Fruit fly (Drosophila melanogaster): ENCODE data around the gene CG3308.
A peak's percentile ranks its signal among the peaks of the same experiment; 100 is the strongest.

CG3308 gene

DNA sequence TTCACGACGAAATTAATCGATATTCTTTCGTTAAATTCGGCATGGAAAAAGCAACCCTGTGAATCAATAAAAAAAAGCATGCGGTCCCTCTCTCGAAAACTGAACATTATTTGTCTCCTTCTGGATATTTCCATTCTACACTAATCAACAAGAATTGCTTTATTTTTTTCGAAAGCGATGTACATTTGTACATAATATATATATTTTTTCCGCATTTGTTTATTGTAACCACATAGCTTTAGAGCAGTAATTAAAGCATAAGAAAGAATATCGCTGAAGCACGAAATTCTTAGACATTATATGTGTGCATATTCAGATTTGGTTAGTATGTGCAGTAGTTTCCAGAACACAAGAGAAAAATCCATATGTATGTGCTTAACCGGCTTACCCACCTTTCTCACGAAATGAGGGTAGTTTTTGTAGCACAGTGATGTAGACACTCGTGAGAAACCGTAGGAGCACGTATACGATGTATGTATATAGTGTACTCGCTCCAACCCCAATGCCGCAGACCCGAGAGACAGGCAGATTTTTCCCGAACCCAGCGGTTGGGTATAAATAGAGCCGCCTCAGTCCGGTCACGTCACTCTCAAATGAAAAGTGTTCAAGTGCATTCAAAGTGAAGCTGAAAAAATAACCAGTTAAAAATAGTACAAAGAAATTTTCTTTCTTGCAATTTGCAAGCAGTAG, 22.6 kb upstream of the CG3308 start (continued):
- TF ChIP-seq CG15269 (tag; optimal IDR thresholded peaks at IDR 0.05): peak; percentile 91
- TF ChIP-seq Atf-2 (GFP tag; optimal IDR thresholded peaks at IDR 0.05): peak; percentile 42
- peak; percentile 76 for TF ChIP-seq BEAF-32 (GFP tag; optimal IDR thresholded peaks at IDR 0.05)
- TF ChIP-seq CG3726 (GFP tag; IDR thresholded peaks at IDR 0.05): no peak
- TF ChIP-seq CG11398 (GFP tag; optimal IDR thresholded peaks at IDR 0.05): peak; percentile 51
- TF ChIP-seq NK7.1 (GFP tag; optimal IDR thresholded peaks at IDR 0.05): peak; percentile 74
- TF ChIP-seq Meics (GFP tag; optimal IDR thresholded peaks at IDR 0.05): peak; percentile 91
- TF ChIP-seq fd3F (GFP tag; optimal IDR thresholded peaks at IDR 0.05): peak; percentile 80
- no peak for TF ChIP-seq ase (GFP tag; IDR thresholded peaks at IDR 0.05)
- TF ChIP-seq CG14441 (GFP tag; IDR thresholded peaks at IDR 0.05): no peak
- no peak for TF ChIP-seq crol (GFP tag; IDR thresholded peaks at IDR 0.05)
- TF ChIP-seq H15 (GFP tag; IDR thresholded peaks at IDR 0.05): no peak
- peak; percentile 89 for TF ChIP-seq oc (tag; optimal IDR thresholded peaks at IDR 0.05)
- no peak for TF ChIP-seq Rx (GFP tag; IDR thresholded peaks at IDR 0.05)
- TF ChIP-seq nerfin-2 (GFP tag; IDR thresholded peaks at IDR 0.05; ENCODE audit: partially characterized antibody): no peak
- peak; percentile 87 for TF ChIP-seq sug (tag; optimal IDR thresholded peaks at IDR 0.05)
- no peak for TF ChIP-seq Oaz (GFP tag; IDR thresholded peaks at IDR 0.05)
- peak; percentile 83 for TF ChIP-seq CG9437 (GFP tag; optimal IDR thresholded peaks at IDR 0.05)
- peak; percentile 90 for TF ChIP-seq D19A (tag; optimal IDR thresholded peaks at IDR 0.05)
- TF ChIP-seq ato (GFP tag; IDR thresholded peaks at IDR 0.05; ENCODE audit: partially characterized antibody): no peak
- no peak for TF ChIP-seq Opbp (GFP tag; IDR thresholded peaks at IDR 0.05; ENCODE audit: partially characterized antibody)
- TF ChIP-seq CG11723 (GFP tag; optimal IDR thresholded peaks at IDR 0.05): peak; percentile 80
- TF ChIP-seq emc (GFP tag; optimal IDR thresholded peaks at IDR 0.05): no peak
- no peak for TF ChIP-seq CG3847 (GFP tag; IDR thresholded peaks at IDR 0.05)
- TF ChIP-seq ap (GFP tag; IDR thresholded peaks at IDR 0.05): no peak
- peak; percentile 28 for TF ChIP-seq cad (GFP tag; optimal IDR thresholded peaks at IDR 0.05)
- TF ChIP-seq CG11247 (GFP tag; IDR thresholded peaks at IDR 0.05): no peak
- TF ChIP-seq dm (GFP tag; optimal IDR thresholded peaks at IDR 0.05): peak; percentile 43
- no peak for TF ChIP-seq CG14860 (GFP tag; IDR thresholded peaks at IDR 0.05; ENCODE audit: partially characterized antibody)
- TF ChIP-seq CG6854 (GFP tag; optimal IDR thresholded peaks at IDR 0.05): peak; percentile 86
- peak; percentile 50 for TF ChIP-seq pb (GFP tag; optimal IDR thresholded peaks at IDR 0.05)
- peak; percentile 64 for TF ChIP-seq crc (GFP tag; optimal IDR thresholded peaks at IDR 0.05)
- TF ChIP-seq CG10462 (GFP tag; optimal IDR thresholded peaks at IDR 0.05): peak; percentile 73
- no peak for TF ChIP-seq h (optimal IDR thresholded peaks at IDR 0.05)
- no peak for TF ChIP-seq CG14965 (GFP tag; optimal IDR thresholded peaks at IDR 0.05; ENCODE audit: borderline replicate concordance)
- peak; percentile 63 for TF ChIP-seq ewg (GFP tag; optimal IDR thresholded peaks at IDR 0.05)
- TF ChIP-seq NC2β (GFP tag; optimal IDR thresholded peaks at IDR 0.05): peak; percentile 47
- no peak for TF ChIP-seq ci (GFP tag; IDR thresholded peaks at IDR 0.05)
- peak; percentile 88 for TF ChIP-seq CG4424 (GFP tag; optimal IDR thresholded peaks at IDR 0.05)
- TF ChIP-seq yki (optimal IDR thresholded peaks at IDR 0.05): no peak
- TF ChIP-seq CG14667 (GFP tag; IDR thresholded peaks at IDR 0.05): no peak
- TF ChIP-seq H2.0 (GFP tag; IDR thresholded peaks at IDR 0.05): no peak
- peak; percentile 36 for TF ChIP-seq Sry-δ (GFP tag; optimal IDR thresholded peaks at IDR 0.05)
- peak; percentile 55 for TF ChIP-seq tx (GFP tag; optimal IDR thresholded peaks at IDR 0.05)
- peak; percentile 61 for TF ChIP-seq exex (tag; optimal IDR thresholded peaks at IDR 0.05)
- peak; percentile 86 for TF ChIP-seq CG10267 (tag; optimal IDR thresholded peaks at IDR 0.05)
- no peak for TF ChIP-seq CG8478 (optimal IDR thresholded peaks at IDR 0.05)
- TF ChIP-seq CG10565 (GFP tag; optimal IDR thresholded peaks at IDR 0.05): no peak
- no peak for TF ChIP-seq Ada2b (GFP tag; IDR thresholded peaks at IDR 0.05)
- TF ChIP-seq CG12219 (GFP tag; optimal IDR thresholded peaks at IDR 0.05): peak; percentile 88
- TF ChIP-seq CG34224 (GFP tag; IDR thresholded peaks at IDR 0.05; ENCODE audit: partially characterized antibody): no peak
- TF ChIP-seq pzg (GFP tag; optimal IDR thresholded peaks at IDR 0.05): peak; percentile 35
